Worm (Caenorhabditis elegans) whole organism, L2 larva: ENCODE results near the gene fbxb-48.

Experiments
- ZK546.5 ChIP-seq: sonication (generic microtip); optimal IDR thresholded peaks from 2 replicates; lab custom pipeline; 2017; ENCODE audit warnings: missing biosample characterization, missing genetic modification characterization
- alr-1 ChIP-seq: fragments of 150-350 bp; optimal IDR thresholded peaks from 2 replicates; lab custom pipeline; 2014; ENCODE audit warnings: missing biosample characterization, missing genetic modification characterization
- aly-2 ChIP-seq: fragments of 150-350 bp; optimal IDR thresholded peaks from 2 replicates; lab custom pipeline; 2014; ENCODE audit warnings: missing biosample characterization, missing genetic modification characterization
- ama-1 ChIP-seq: fragments of 150-350 bp; optimal IDR thresholded peaks from 2 replicates; lab custom pipeline; 2018; ENCODE audit warnings: inconsistent platforms
- blmp-1 ChIP-seq: sonication (generic microtip); optimal IDR thresholded peaks from 2 replicates; lab custom pipeline; 2017; ENCODE audit warnings: missing genetic modification characterization, mild to moderate bottlenecking, missing compliant biosample characterization, antibody characterized with exemption, moderate library complexity; ENCODE audit not compliant: insufficient read depth
- ceh-82 ChIP-seq: fragments of 150-350 bp; optimal IDR thresholded peaks from 2 replicates; lab custom pipeline; 2014; ENCODE audit warnings: missing biosample characterization, missing genetic modification characterization
- crh-2 ChIP-seq: sonication (generic microtip); optimal IDR thresholded peaks from 2 replicates; lab custom pipeline; 2017; ENCODE audit warnings: missing biosample characterization, missing genetic modification characterization
- dmd-4 ChIP-seq: sonication (generic microtip); optimal IDR thresholded peaks from 2 replicates; lab custom pipeline; 2017; ENCODE audit warnings: missing biosample characterization, missing genetic modification characterization
- elt-1 ChIP-seq: fragments of 150-350 bp; optimal IDR thresholded peaks from 2 replicates; lab custom pipeline; 2014; ENCODE audit warnings: missing biosample characterization, missing genetic modification characterization
- fos-1 ChIP-seq: fragments of 150-350 bp; optimal IDR thresholded peaks from 2 replicates; lab custom pipeline; 2014; ENCODE audit warnings: missing biosample characterization, missing genetic modification characterization
- gmeb-1 ChIP-seq: fragments of 150-350 bp; optimal IDR thresholded peaks from 2 replicates; lab custom pipeline; 2014; ENCODE audit warnings: missing biosample characterization, missing genetic modification characterization
- lin-11 ChIP-seq: fragments of 150-350 bp; sonication (generic microtip); optimal IDR thresholded peaks from 2 replicates; lab custom pipeline; 2014; ENCODE audit warnings: missing biosample characterization, missing genetic modification characterization, inconsistent platforms, mixed read lengths
- lin-39 ChIP-seq: fragments of 150-350 bp; optimal IDR thresholded peaks from 2 replicates; lab custom pipeline; 2014; ENCODE audit warnings: missing biosample characterization, missing genetic modification reagents, missing genetic modification characterization
- lsy-2 ChIP-seq, 2 experiments: fragments of 150-350 bp in 1 of 2; sonication (generic microtip) in 1 of 2; optimal IDR thresholded peaks; 2 replicates each; lab custom pipeline; 2014 to 2017; ENCODE audit warnings: missing biosample characterization in 2 of 2, missing genetic modification characterization in 2 of 2
- mab-5 ChIP-seq: fragments of 150-350 bp; optimal IDR thresholded peaks from 2 replicates; lab custom pipeline; 2014; ENCODE audit warnings: missing biosample characterization, missing genetic modification characterization
- mbf-1 ChIP-seq: sonication (generic microtip); optimal IDR thresholded peaks from 2 replicates; lab custom pipeline; 2017; ENCODE audit warnings: missing biosample characterization, missing genetic modification characterization
- mdl-1 ChIP-seq, 2 experiments: fragments of 150-350 bp in 1 of 2; sonication (generic microtip) in 1 of 2; optimal IDR thresholded peaks; 2 replicates each; lab custom pipeline; 2017; ENCODE audit warnings: missing biosample characterization in 2 of 2, missing genetic modification characterization in 2 of 2
- nhr-10 ChIP-seq: sonication (generic microtip); optimal IDR thresholded peaks from 2 replicates; lab custom pipeline; 2017; ENCODE audit warnings: missing biosample characterization, missing genetic modification characterization
- nhr-11 ChIP-seq: fragments of 150-350 bp; optimal IDR thresholded peaks from 2 replicates; lab custom pipeline; 2014; ENCODE audit warnings: missing biosample characterization, missing genetic modification characterization
- nhr-12 ChIP-seq: fragments of 150-350 bp; optimal IDR thresholded peaks from 2 replicates; lab custom pipeline; 2014; ENCODE audit warnings: missing biosample characterization, missing genetic modification characterization
- nhr-129 ChIP-seq: fragments of 150-350 bp; optimal IDR thresholded peaks from 2 replicates; lab custom pipeline; 2014; ENCODE audit warnings: missing biosample characterization, missing genetic modification characterization
- nhr-21 ChIP-seq: fragments of 150-350 bp; optimal IDR thresholded peaks from 2 replicates; lab custom pipeline; 2014; ENCODE audit warnings: missing biosample characterization, missing genetic modification characterization
- nhr-23 ChIP-seq: fragments of 150-350 bp; optimal IDR thresholded peaks from 2 replicates; lab custom pipeline; 2014; ENCODE audit warnings: missing biosample characterization, missing genetic modification reagents, missing genetic modification characterization
- peb-1 ChIP-seq: fragments of 150-350 bp; optimal IDR thresholded peaks from 2 replicates; lab custom pipeline; 2014; ENCODE audit warnings: missing biosample characterization, missing genetic modification characterization
- sma-9 ChIP-seq, 2 experiments: fragments of 150-350 bp in 1 of 2; sonication (generic microtip) in 1 of 2; optimal IDR thresholded peaks; 2 replicates each; lab custom pipeline; 2014 to 2016; ENCODE audit warnings: missing genetic modification characterization in 2 of 2, mild to moderate bottlenecking in 1 of 2, missing biosample characterization in 1 of 2, missing compliant biosample characterization in 1 of 2, missing genetic modification reagents in 1 of 2, moderate library complexity in 1 of 2
- snpc-4 ChIP-seq: fragments of 150-350 bp; optimal IDR thresholded peaks from 2 replicates; lab custom pipeline; 2014; ENCODE audit warnings: missing biosample characterization, missing genetic modification characterization
- unc-39 ChIP-seq: fragments of 150-350 bp; optimal IDR thresholded peaks from 2 replicates; lab custom pipeline; 2014; ENCODE audit warnings: missing biosample characterization, missing genetic modification characterization
- unc-55 ChIP-seq: fragments of 150-350 bp; sonication (generic microtip); optimal IDR thresholded peaks from 3 replicates; lab custom pipeline; 2014; ENCODE audit warnings: missing biosample characterization, missing genetic modification reagents, missing genetic modification characterization
- unc-62 ChIP-seq: fragments of 150-350 bp; optimal IDR thresholded peaks from 2 replicates; lab custom pipeline; 2014; ENCODE audit warnings: missing biosample characterization, missing genetic modification reagents, missing genetic modification characterization
- zag-1 ChIP-seq: fragments of 150-350 bp; optimal IDR thresholded peaks from 2 replicates; lab custom pipeline; 2014; ENCODE audit warnings: missing biosample characterization, missing genetic modification characterization
- ztf-4 ChIP-seq: fragments of 150-350 bp; optimal IDR thresholded peaks from 2 replicates; lab custom pipeline; 2014; ENCODE audit warnings: missing biosample characterization, missing genetic modification characterization

Gene fbxb-48

DNA sequence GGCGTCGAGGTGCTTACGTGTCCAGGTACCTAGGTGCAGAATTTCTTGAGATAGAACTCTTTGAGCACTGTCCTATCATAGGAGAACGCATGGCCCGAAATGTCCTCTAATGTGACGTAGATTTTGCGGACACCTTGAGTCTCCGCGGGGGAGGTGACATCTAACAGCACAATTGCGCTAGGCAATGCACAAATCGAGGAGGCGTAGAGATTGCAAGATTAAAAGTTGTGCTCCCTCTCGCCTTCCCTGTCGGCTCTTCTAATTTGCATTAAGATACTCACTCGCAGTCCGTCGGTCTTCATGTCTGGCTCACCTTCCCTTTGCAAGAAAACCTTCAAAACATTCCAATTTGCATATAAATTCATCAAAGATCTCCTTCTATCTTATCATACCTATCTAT, 40.5 kb upstream of the fbxb-48 start, which contains the start of gene F36H5.18:
Gene F36H5.18, plus strand, starts transcription at position 301 of the 400 bp plus-strand sequence.
- TF ChIP-seq blmp-1 (no peak), aly-2 (tag; lab: Kevin White, UChicago) (no peak), lsy-2 (tag; optimal IDR thresholded peaks at IDR 0.05; lab: Kevin White, UChicago) (no peak)

DNA sequence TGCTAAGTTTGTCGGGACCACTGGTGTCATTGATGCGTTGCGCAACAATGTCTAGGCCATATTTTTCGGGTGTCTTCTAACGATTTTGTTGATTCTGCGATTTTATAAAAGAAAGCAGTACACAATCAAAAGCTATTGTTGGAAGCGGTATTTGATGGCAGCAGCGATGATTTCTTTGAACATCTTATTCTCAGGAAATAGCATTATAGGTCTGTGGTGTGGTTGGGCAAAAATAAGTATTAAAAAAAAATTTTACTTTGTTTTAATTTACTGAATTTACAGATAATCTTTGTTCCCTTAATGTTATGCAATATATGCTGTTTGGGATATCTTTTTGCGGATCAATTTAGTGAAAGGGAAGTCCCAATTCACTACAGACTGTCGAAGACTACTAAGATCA, 38.0 kb upstream of the fbxb-48 start, which contains the start of gene F36H5.10:
Gene F36H5.10, plus strand, starts transcription at position 301 of the 400 bp plus-strand sequence.
- no peak for TF ChIP-seq lin-39 (tag; lab: Kevin White, UChicago)
- TF ChIP-seq alr-1 (tag; lab: Kevin White, UChicago): no peak
- TF ChIP-seq unc-39 (tag; lab: Kevin White, UChicago): no peak
- TF ChIP-seq zag-1: no peak
- TF ChIP-seq nhr-129 (tag; lab: Kevin White, UChicago): no peak
- TF ChIP-seq mab-5 (tag; lab: Kevin White, UChicago): no peak
- TF ChIP-seq ztf-4 (tag; lab: Kevin White, UChicago): no peak
- no peak for TF ChIP-seq crh-2 (tag; lab: Kevin White, UChicago)
- TF ChIP-seq nhr-10 (tag; lab: Kevin White, UChicago): no peak
- no peak for TF ChIP-seq unc-55 (GFP tag; lab: Kevin White, UChicago)
- no peak for TF ChIP-seq snpc-4
- no peak for TF ChIP-seq nhr-23
- TF ChIP-seq ZK546.5: no peak
- TF ChIP-seq ama-1 (lab: Kevin White, UChicago): no peak
- no peak for TF ChIP-seq sma-9 (GFP tag; optimal IDR thresholded peaks at IDR 0.05; lab: Kevin White, UChicago)
- TF ChIP-seq sma-9 (tag; optimal IDR thresholded peaks at IDR 0.05; lab: Kevin White, UChicago): no peak

DNA sequence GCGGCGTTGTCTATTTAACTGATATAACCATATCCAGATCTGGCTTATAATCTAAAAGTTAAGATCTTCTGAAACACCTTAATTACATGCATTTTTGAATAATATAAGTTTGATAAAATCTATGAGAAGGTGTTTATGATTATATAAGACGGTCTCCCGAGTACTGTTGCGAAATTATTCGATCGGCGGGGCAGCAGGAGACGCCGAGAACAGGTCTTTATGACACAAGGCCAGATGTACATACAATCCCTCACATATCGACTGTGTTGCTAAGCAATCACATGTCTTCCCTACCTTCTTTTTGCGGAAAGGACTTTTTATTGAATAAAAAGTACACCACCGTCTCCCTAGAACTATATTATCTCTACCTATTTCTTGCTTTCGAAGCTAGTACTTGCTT, 37.5 kb upstream of the fbxb-48 start, which contains the start of gene fbxb-53:
Gene fbxb-53, plus strand, starts transcription at position 301 of the 400 bp plus-strand sequence.
- TF ChIP-seq nhr-21 (tag; lab: Kevin White, UChicago) (no peak), mdl-1 (tag; optimal IDR thresholded peaks at IDR 0.05; lab: Kevin White, UChicago) (no peak), nhr-129 (tag; lab: Kevin White, UChicago) (no peak), unc-39 (tag; lab: Kevin White, UChicago) (no peak), mab-5 (tag; lab: Kevin White, UChicago) (no peak), alr-1 (tag; lab: Kevin White, UChicago) (no peak), lin-39 (tag; lab: Kevin White, UChicago) (no peak), mbf-1 (tag; lab: Kevin White, UChicago) (no peak), nhr-12 (tag; lab: Kevin White, UChicago) (no peak), blmp-1 (no peak), fos-1 (tag; lab: Kevin White, UChicago) (no peak), nhr-10 (tag; lab: Kevin White, UChicago) (no peak), nhr-11 (no peak), gmeb-1 (tag; lab: Kevin White, UChicago) (no peak)

DNA sequence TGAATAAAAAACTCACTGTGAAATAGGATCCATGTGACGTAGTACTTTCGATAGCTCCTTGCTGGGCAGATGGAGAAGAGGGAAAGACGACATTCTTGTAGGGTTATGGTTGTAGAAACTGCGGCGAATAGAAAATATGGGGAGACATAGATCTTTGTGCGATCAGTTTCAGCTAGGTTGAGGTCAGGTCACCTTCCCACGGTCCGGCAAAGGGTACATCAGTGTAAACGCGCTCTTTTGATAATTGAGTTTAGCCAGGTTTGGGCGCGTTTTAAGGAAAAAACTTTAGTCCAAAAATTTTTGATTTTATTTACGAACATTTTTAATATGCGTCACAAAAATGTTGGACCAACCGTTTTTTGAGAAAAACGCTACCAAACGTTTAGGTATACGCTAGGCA, 37.0 kb upstream of the fbxb-48 start, which contains the start of gene F36H5.17:
Gene F36H5.17, minus strand, starts transcription at position 101 of the 400 bp plus-strand sequence.
- TF ChIP-seq lin-11 (tag; lab: Kevin White, UChicago) (no peak), unc-39 (tag; lab: Kevin White, UChicago) (no peak), zag-1 (no peak)

DNA sequence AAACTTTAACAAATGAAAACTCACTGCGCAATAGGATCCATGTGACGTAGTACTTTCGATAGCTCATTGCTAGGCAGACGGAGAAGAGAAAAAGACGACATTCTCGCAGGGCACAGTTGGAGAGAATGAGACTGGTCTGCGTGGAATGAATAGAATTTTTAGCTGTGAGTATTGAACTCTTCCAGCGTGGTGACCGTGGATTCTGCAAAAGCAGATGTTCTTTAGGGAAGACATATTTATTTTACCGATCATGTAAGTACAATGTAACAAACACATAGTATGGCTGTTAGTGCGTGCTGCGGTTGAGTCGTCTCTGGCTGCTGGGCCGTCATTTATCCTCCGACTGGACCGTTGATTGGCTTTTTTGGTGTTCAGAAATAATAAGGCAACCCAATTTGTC, 33.9 kb upstream of the fbxb-48 start, which contains the start of gene F36H5.9:
Gene F36H5.9, minus strand, starts transcription at position 101 of the 400 bp plus-strand sequence.
- TF ChIP-seq snpc-4 (no peak), lin-11 (tag; lab: Kevin White, UChicago) (no peak), dmd-4 (tag; lab: Kevin White, UChicago) (no peak), ceh-82 (tag; lab: Kevin White, UChicago) (no peak), unc-62 (GFP tag; lab: Kevin White, UChicago) (no peak), crh-2 (tag; lab: Kevin White, UChicago) (no peak), unc-55 (GFP tag; lab: Kevin White, UChicago) (no peak), alr-1 (tag; lab: Kevin White, UChicago) (no peak), nhr-10 (tag; lab: Kevin White, UChicago) (no peak), gmeb-1 (tag; lab: Kevin White, UChicago) (no peak), peb-1 (tag; lab: Kevin White, UChicago) (no peak), elt-1 (tag; lab: Kevin White, UChicago) (no peak), nhr-21 (tag; lab: Kevin White, UChicago) (no peak)
